In genomic region chrIII:4057894-4058293, ce11 we compare ENCODE assay signal across 7 worm cellular contexts.
TF ChIP-seq lines count a peak whose summit lies in the region.

Gene rcq-5, minus strand, starts transcription at chrIII:4057976.

TF ChIP-seq in whole organism, L1 larva, 84 proteins besides CTCF, POLR2A, EP300 and RAD21 (continues in another document):
- TF ChIP-seq xbp-1 (tag; optimal IDR thresholded peaks at IDR 0.05; lab: Kevin White, UChicago) (peak; percentile 16), dpl-1 (GFP tag; optimal IDR thresholded peaks at IDR 0.05; lab: Kevin White, UChicago) (peak; percentile 78 to 90 (median 88)), rnt-1 (tag; optimal IDR thresholded peaks at IDR 0.05; lab: Kevin White, UChicago) (no peak), efl-1 (optimal IDR thresholded peaks at IDR 0.05; lab: Kevin White, UChicago) (peak; percentile 14 to 90), efl-1 (GFP tag; optimal IDR thresholded peaks at IDR 0.05 in 1 of 2; lab: Kevin White, UChicago) (peak; percentile 89 to 99), efl-3 (GFP tag; optimal IDR thresholded peaks at IDR 0.05; lab: Kevin White, UChicago) (no peak), lin-39 (tag; optimal IDR thresholded peaks at IDR 0.05; lab: Kevin White, UChicago) (no peak), lin-35 (GFP tag; optimal IDR thresholded peaks at IDR 0.05; lab: Kevin White, UChicago) (peak; percentile 84 to 96), lin-15B (tag; optimal IDR thresholded peaks at IDR 0.05; lab: Kevin White, UChicago) (peak; percentile 7), tlp-1 (tag; optimal IDR thresholded peaks at IDR 0.05; lab: Kevin White, UChicago) (no peak), mep-1 (tag; optimal IDR thresholded peaks at IDR 0.05; lab: Kevin White, UChicago) (peak; percentile 43), nhr-12 (tag; optimal IDR thresholded peaks at IDR 0.05; lab: Kevin White, UChicago) (no peak), nhr-47 (tag; optimal IDR thresholded peaks at IDR 0.05; lab: Kevin White, UChicago) (peak; percentile 18)

TF ChIP-seq in whole organism, L2 larva, 48 proteins besides CTCF, POLR2A, EP300 and RAD21:
- TF ChIP-seq gmeb-1 (tag; optimal IDR thresholded peaks at IDR 0.05; lab: Kevin White, UChicago) (peak; percentile 89), snpc-4 (tag; optimal IDR thresholded peaks at IDR 0.05; lab: Kevin White, UChicago) (no peak), mab-5 (tag; optimal IDR thresholded peaks at IDR 0.05; lab: Kevin White, UChicago) (no peak), lin-13 (GFP tag; optimal IDR thresholded peaks at IDR 0.05; lab: Kevin White, UChicago) (peak; percentile 18), nhr-129 (tag; optimal IDR thresholded peaks at IDR 0.05; lab: Kevin White, UChicago) (no peak), C34F6.9 (tag; optimal IDR thresholded peaks at IDR 0.05; lab: Kevin White, UChicago) (peak; percentile 42), unc-55 (GFP tag; optimal IDR thresholded peaks at IDR 0.05; lab: Kevin White, UChicago) (peak; percentile 66), lsy-2 (tag; optimal IDR thresholded peaks at IDR 0.05; lab: Kevin White, UChicago) (peak in 1 of 2 experiments; percentile 49), ceh-16 (tag; optimal IDR thresholded peaks at IDR 0.05; lab: Kevin White, UChicago) (no peak), sma-9 (GFP tag; optimal IDR thresholded peaks at IDR 0.05; lab: Kevin White, UChicago) (no peak), sma-9 (tag; optimal IDR thresholded peaks at IDR 0.05; lab: Kevin White, UChicago) (no peak)

TF ChIP-seq in whole organism, L3 larva, 47 proteins besides CTCF, POLR2A, EP300 and RAD21 (continues in another document):
- TF ChIP-seq unc-39 (tag; optimal IDR thresholded peaks at IDR 0.05; lab: Kevin White, UChicago) (no peak), elt-3 (tag; optimal IDR thresholded peaks at IDR 0.05; lab: Kevin White, UChicago) (no peak), eor-1 (tag; optimal IDR thresholded peaks at IDR 0.05; lab: Kevin White, UChicago) (no peak), nhr-25 (tag; optimal IDR thresholded peaks at IDR 0.05; lab: Kevin White, UChicago) (no peak), ZK546.5 (tag; optimal IDR thresholded peaks at IDR 0.05; lab: Kevin White, UChicago) (no peak), unc-62 (GFP tag; optimal IDR thresholded peaks at IDR 0.05; lab: Kevin White, UChicago) (no peak), ama-1 (optimal IDR thresholded peaks at IDR 0.05; lab: Kevin White, UChicago) (no peak), daf-12 (tag; optimal IDR thresholded peaks at IDR 0.05; lab: Kevin White, UChicago) (no peak), ztf-4 (tag; optimal IDR thresholded peaks at IDR 0.05; lab: Kevin White, UChicago) (no peak), sea-2 (GFP tag; optimal IDR thresholded peaks at IDR 0.05; lab: Kevin White, UChicago) (no peak), hmg-11 (tag; optimal IDR thresholded peaks at IDR 0.05; lab: Kevin White, UChicago) (no peak), nfya-1 (tag; optimal IDR thresholded peaks at IDR 0.05; lab: Kevin White, UChicago; ENCODE audit: insufficient read depth) (peak; percentile 36), ceh-28 (tag; optimal IDR thresholded peaks at IDR 0.05; lab: Kevin White, UChicago) (no peak), fkh-2 (tag; optimal IDR thresholded peaks at IDR 0.05; lab: Kevin White, UChicago) (no peak), ceh-9 (tag; optimal IDR thresholded peaks at IDR 0.05; lab: Kevin White, UChicago) (no peak)

TF ChIP-seq in whole organism, L4 larva, 104 proteins besides CTCF, POLR2A, EP300 and RAD21 (continues in another document):
- TF ChIP-seq unc-62 (GFP tag; optimal IDR thresholded peaks at IDR 0.05 in 1 of 2; lab: Kevin White, UChicago) (peak in 1 of 2 experiments; percentile 14), unc-62 (tag; optimal IDR thresholded peaks at IDR 0.05; lab: Kevin White, UChicago) (no peak), zip-11 (GFP tag; IDR thresholded peaks at IDR 0.05; lab: Robert Waterston, UW) (no peak), pqm-1 (tag; optimal IDR thresholded peaks at IDR 0.05; lab: Kevin White, UChicago) (no peak), snpc-1.2 (GFP tag; IDR thresholded peaks at IDR 0.05; lab: Robert Waterston, UW) (no peak), sdz-12 (GFP tag; optimal IDR thresholded peaks at IDR 0.05; lab: Kevin White, UChicago) (no peak), lin-38 (GFP tag; IDR thresholded peaks at IDR 0.05; lab: Robert Waterston, UW) (peak; percentile 88), mxl-3 (GFP tag; optimal IDR thresholded peaks at IDR 0.05; lab: Kevin White, UChicago) (no peak), ztf-7 (tag; optimal IDR thresholded peaks at IDR 0.05; lab: Kevin White, UChicago) (no peak), daf-8 (GFP tag; IDR thresholded peaks at IDR 0.05; lab: Robert Waterston, UW) (no peak), dpl-1 (GFP tag; optimal IDR thresholded peaks at IDR 0.05; lab: Kevin White, UChicago) (peak; percentile 80), mes-2 (tag; optimal IDR thresholded peaks at IDR 0.05; lab: Kevin White, UChicago; ENCODE audit: poor library complexity, severe bottlenecking) (peak; percentile 49), nhr-237 (tag; optimal IDR thresholded peaks at IDR 0.05; lab: Kevin White, UChicago) (no peak), unc-39 (tag; optimal IDR thresholded peaks at IDR 0.05; lab: Kevin White, UChicago) (no peak)

TF ChIP-seq in whole organism, late embryonic, 69 proteins besides CTCF, POLR2A, EP300 and RAD21:
- no peak for TF ChIP-seq mec-3 (tag; optimal IDR thresholded peaks at IDR 0.05; lab: Kevin White, UChicago; ENCODE audit: borderline replicate concordance)
- peak; percentile 78 for TF ChIP-seq unc-42 (tag; optimal IDR thresholded peaks at IDR 0.05; lab: Kevin White, UChicago)

TF ChIP-seq in whole organism, mixed stage, embryonic, 35 proteins besides CTCF, POLR2A, EP300 and RAD21:
- peak; percentile 19 for TF ChIP-seq mep-1 (tag; optimal IDR thresholded peaks at IDR 0.05; lab: Kevin White, UChicago)
- TF ChIP-seq ces-1 (GFP tag; optimal IDR thresholded peaks at IDR 0.05; lab: Kevin White, UChicago), result peak; percentile 76
- TF ChIP-seq sem-2 (GFP tag; optimal IDR thresholded peaks at IDR 0.05; lab: Kevin White, UChicago), result no peak
- peak; percentile 44 for TF ChIP-seq lsy-2 (tag; optimal IDR thresholded peaks at IDR 0.05; lab: Kevin White, UChicago)

TF ChIP-seq in whole organism, young adult, 124 proteins besides CTCF, POLR2A, EP300 and RAD21:
- TF ChIP-seq lin-54 (GFP tag; optimal IDR thresholded peaks at IDR 0.05; lab: Kevin White, UChicago), result peak; percentile 57
- no peak for TF ChIP-seq F52B5.7 (tag; optimal IDR thresholded peaks at IDR 0.05; lab: Kevin White, UChicago)
- TF ChIP-seq F22D6.2 (tag; optimal IDR thresholded peaks at IDR 0.05; lab: Kevin White, UChicago), result no peak
- no peak for TF ChIP-seq ztf-22 (GFP tag; optimal IDR thresholded peaks at IDR 0.05; lab: Kevin White, UChicago)
- no peak for TF ChIP-seq lsl-1 (GFP tag; optimal IDR thresholded peaks at IDR 0.05; lab: Kevin White, UChicago)
- TF ChIP-seq dpl-1 (GFP tag; optimal IDR thresholded peaks at IDR 0.05; lab: Kevin White, UChicago), result peak; percentile 34
- TF ChIP-seq ztf-3 (GFP tag; optimal IDR thresholded peaks at IDR 0.05; lab: Kevin White, UChicago), result no peak
- no peak for TF ChIP-seq hmg-1.2 (GFP tag; IDR thresholded peaks at IDR 0.05; lab: Robert Waterston, UW)
- peak in 1 of 3 experiments; percentile 58 for TF ChIP-seq lin-35 (GFP tag; optimal IDR thresholded peaks at IDR 0.05; lab: Kevin White, UChicago)
- TF ChIP-seq efl-1 (GFP tag; optimal IDR thresholded peaks at IDR 0.05; lab: Kevin White, UChicago), result peak; percentile 64
- no peak for TF ChIP-seq gei-17 (GFP tag; optimal IDR thresholded peaks at IDR 0.05; lab: Kevin White, UChicago)
- TF ChIP-seq B0261.1 (tag; optimal IDR thresholded peaks at IDR 0.05; lab: Kevin White, UChicago), result no peak
- TF ChIP-seq mcd-1 (GFP tag; IDR thresholded peaks at IDR 0.05; lab: Robert Waterston, UW), result peak; percentile 78
